Worm (Caenorhabditis elegans) whole organism, mixed stage, embryonic: ENCODE results near the gene pmp-2.

ENCODE experiments used
- M03D4.4 ChIP-seq: sonication (generic microtip); optimal IDR thresholded peaks from 2 replicates; lab custom pipeline; 2017; ENCODE audit warnings: mild to moderate bottlenecking, missing genetic modification characterization, missing compliant biosample characterization
- bed-3 ChIP-seq: fragments of 200-800 bp; sonication (Bioruptor generic); optimal IDR thresholded peaks from 3 replicates; lab custom pipeline; 2018; ENCODE audit warnings: mild to moderate bottlenecking, missing genetic modification characterization, moderate library complexity, missing compliant biosample characterization
- blmp-1 ChIP-seq: fragments of 150-350 bp; optimal IDR thresholded peaks from 2 replicates; lab custom pipeline; 2014; ENCODE audit warnings: missing biosample characterization, missing genetic modification characterization
- ceh-39 ChIP-seq: fragments of 150-350 bp; optimal IDR thresholded peaks from 2 replicates; lab custom pipeline; 2014; ENCODE audit warnings: missing biosample characterization, missing genetic modification characterization
- ceh-43 ChIP-seq: fragments of 200-800 bp; sonication (Bioruptor generic); optimal IDR thresholded peaks from 2 replicates; lab custom pipeline; 2018; ENCODE audit warnings: mild to moderate bottlenecking, missing genetic modification characterization, moderate library complexity, missing compliant biosample characterization
- ceh-83 ChIP-seq: fragments of 200-800 bp; sonication (Bioruptor generic); optimal IDR thresholded peaks from 2 replicates; lab custom pipeline; 2018; ENCODE audit warnings: mild to moderate bottlenecking, missing genetic modification characterization, missing compliant biosample characterization
- ces-1 ChIP-seq: fragments of 150-350 bp; optimal IDR thresholded peaks from 2 replicates; lab custom pipeline; 2014; ENCODE audit warnings: missing biosample characterization, missing genetic modification reagents, missing genetic modification characterization
- cnd-1 ChIP-seq: fragments of 200-800 bp; sonication (Bioruptor generic); optimal IDR thresholded peaks from 2 replicates; lab custom pipeline; 2018; ENCODE audit warnings: mild to moderate bottlenecking, missing genetic modification characterization, missing compliant biosample characterization
- drap-1 ChIP-seq: fragments of 200-800 bp; sonication (Bioruptor generic); optimal IDR thresholded peaks from 3 replicates; lab custom pipeline; 2018; ENCODE audit warnings: mild to moderate bottlenecking, missing genetic modification characterization, missing compliant biosample characterization
- elt-1 ChIP-seq: sonication (generic microtip); optimal IDR thresholded peaks from 2 replicates; lab custom pipeline; 2017; ENCODE audit warnings: missing genetic modification characterization, mild to moderate bottlenecking, missing compliant biosample characterization, antibody characterized with exemption, moderate library complexity, borderline replicate concordance; ENCODE audit not compliant: insufficient read depth
- elt-3 ChIP-seq: fragments of 150-350 bp; optimal IDR thresholded peaks from 2 replicates; lab custom pipeline; 2014; ENCODE audit warnings: missing biosample characterization, missing genetic modification characterization
- flh-1 ChIP-seq: fragments of 200-800 bp; sonication (Bioruptor generic); optimal IDR thresholded peaks from 2 replicates; lab custom pipeline; 2018; ENCODE audit warnings: mild to moderate bottlenecking, missing genetic modification characterization, moderate library complexity, missing compliant biosample characterization
- ham-2 ChIP-seq: fragments of 200-800 bp; sonication (Bioruptor generic); optimal IDR thresholded peaks from 2 replicates; lab custom pipeline; 2018; ENCODE audit warnings: mild to moderate bottlenecking, missing genetic modification characterization, missing compliant biosample characterization
- hlh-1 ChIP-seq: fragments of 150-350 bp; optimal IDR thresholded peaks from 2 replicates; lab custom pipeline; 2014; ENCODE audit warnings: missing biosample characterization, missing genetic modification reagents, missing genetic modification characterization
- lin-13 ChIP-seq: fragments of 150-350 bp; optimal IDR thresholded peaks from 2 replicates; lab custom pipeline; 2014; ENCODE audit warnings: missing biosample characterization, missing genetic modification characterization
- lin-32 ChIP-seq: fragments of 200-800 bp; sonication (Bioruptor generic); optimal IDR thresholded peaks from 2 replicates; lab custom pipeline; 2018; ENCODE audit warnings: mild to moderate bottlenecking, missing genetic modification characterization, missing compliant biosample characterization
- lsy-2 ChIP-seq: fragments of 150-350 bp; optimal IDR thresholded peaks from 2 replicates; lab custom pipeline; 2014; ENCODE audit warnings: missing biosample characterization, missing genetic modification characterization
- mab-5 ChIP-seq: fragments of 150-350 bp; optimal IDR thresholded peaks from 2 replicates; lab custom pipeline; 2014; ENCODE audit warnings: missing biosample characterization, missing genetic modification characterization
- mep-1 ChIP-seq: fragments of 150-350 bp; optimal IDR thresholded peaks from 2 replicates; lab custom pipeline; 2017; ENCODE audit warnings: missing biosample characterization, missing genetic modification reagents, missing genetic modification characterization, inconsistent platforms
- mls-2 ChIP-seq: sonication (generic microtip); optimal IDR thresholded peaks from 2 replicates; lab custom pipeline; 2016; ENCODE audit warnings: mild to moderate bottlenecking, missing genetic modification characterization, moderate library complexity, missing compliant biosample characterization
- nhr-12 ChIP-seq: fragments of 150-350 bp; optimal IDR thresholded peaks from 2 replicates; lab custom pipeline; 2014; ENCODE audit warnings: missing biosample characterization, missing genetic modification characterization
- nhr-2 ChIP-seq: fragments of 150-350 bp; optimal IDR thresholded peaks from 2 replicates; lab custom pipeline; 2014; ENCODE audit warnings: missing biosample characterization, missing genetic modification characterization
- nhr-237 ChIP-seq: fragments of 150-350 bp; optimal IDR thresholded peaks from 2 replicates; lab custom pipeline; 2014; ENCODE audit warnings: missing biosample characterization, missing genetic modification characterization
- nhr-28 ChIP-seq: fragments of 150-350 bp; optimal IDR thresholded peaks from 2 replicates; lab custom pipeline; 2014; ENCODE audit warnings: missing biosample characterization, missing genetic modification characterization
- nhr-76 ChIP-seq: sonication (generic microtip); optimal IDR thresholded peaks from 2 replicates; lab custom pipeline; 2017; ENCODE audit warnings: missing biosample characterization, missing genetic modification characterization
- pha-4 ChIP-seq: fragments of 150-350 bp; optimal IDR thresholded peaks from 2 replicates; lab custom pipeline; 2018; ENCODE audit warnings: missing biosample characterization, missing genetic modification reagents, missing genetic modification characterization
- sem-2 ChIP-seq: fragments of 200-800 bp; sonication (Bioruptor generic); optimal IDR thresholded peaks from 2 replicates; lab custom pipeline; 2018; ENCODE audit warnings: mild to moderate bottlenecking, missing genetic modification characterization, missing compliant biosample characterization
- snpc-4 ChIP-seq: fragments of 150-350 bp; optimal IDR thresholded peaks from 2 replicates; lab custom pipeline; 2014; ENCODE audit warnings: missing biosample characterization, missing genetic modification characterization
- sptf-1 ChIP-seq: sonication (generic microtip); optimal IDR thresholded peaks from 2 replicates; lab custom pipeline; 2017; ENCODE audit warnings: mild to moderate bottlenecking, missing genetic modification characterization, moderate library complexity, missing compliant biosample characterization
- tbx-8 ChIP-seq: fragments of 200-800 bp; sonication (Bioruptor generic); optimal IDR thresholded peaks from 2 replicates; lab custom pipeline; 2018; ENCODE audit warnings: mild to moderate bottlenecking, missing genetic modification characterization, moderate library complexity, missing compliant biosample characterization
- unc-120 ChIP-seq: sonication (generic microtip); optimal IDR thresholded peaks from 2 replicates; lab custom pipeline; 2017; ENCODE audit warnings: missing genetic modification characterization, missing compliant biosample characterization; ENCODE audit not compliant: poor library complexity, severe bottlenecking
- unc-39 ChIP-seq: fragments of 150-350 bp; optimal IDR thresholded peaks from 2 replicates; lab custom pipeline; 2014; ENCODE audit warnings: missing biosample characterization, missing genetic modification characterization
- unc-62 ChIP-seq: fragments of 150-350 bp; optimal IDR thresholded peaks from 2 replicates; lab custom pipeline; 2014; ENCODE audit warnings: missing biosample characterization, missing genetic modification reagents, missing genetic modification characterization
- zip-8 ChIP-seq: fragments of 150-350 bp; optimal IDR thresholded peaks from 2 replicates; lab custom pipeline; 2014; ENCODE audit warnings: missing biosample characterization, missing genetic modification characterization
- ztf-11 ChIP-seq: fragments of 150-350 bp; optimal IDR thresholded peaks from 2 replicates; lab custom pipeline; 2014; ENCODE audit warnings: missing biosample characterization, missing genetic modification characterization

pmp-2 gene

DNA sequence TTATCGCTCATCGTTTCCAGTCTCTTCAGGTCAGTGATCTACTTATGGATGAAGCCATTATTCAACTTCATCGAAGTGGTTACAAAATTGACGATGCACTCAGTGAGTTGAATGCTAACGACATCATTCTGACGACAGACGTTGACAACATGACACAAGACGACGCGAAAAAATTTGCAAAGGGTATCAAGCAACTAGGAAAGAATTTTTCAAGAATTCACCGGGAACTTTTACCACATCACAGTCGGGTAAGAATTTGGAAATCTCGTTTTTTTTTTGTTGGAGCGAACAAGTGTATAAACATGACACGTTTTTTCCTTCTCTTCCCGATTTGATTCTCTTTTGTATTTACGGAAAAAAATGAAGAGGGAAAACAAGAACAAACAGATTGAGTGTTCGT is 46.9 kb downstream of the pmp-2 start:
- TF ChIP-seq nhr-2 (tag; lab: Kevin White, UChicago) (no peak), ces-1 (GFP tag; lab: Kevin White, UChicago) (peak; percentile 24), ham-2 (GFP tag; lab: Kevin White, UChicago) (no peak), blmp-1 (no peak), nhr-28 (tag; lab: Kevin White, UChicago) (no peak)

- TF ChIP-seq lin-32: no peak
- peak; percentile 34 for TF ChIP-seq nhr-2 (tag; lab: Kevin White, UChicago)
- peak; percentile 72 for TF ChIP-seq hlh-1 (tag; lab: Kevin White, UChicago)
- peak; percentile 1 for TF ChIP-seq pha-4
- TF ChIP-seq tbx-8 (GFP tag; lab: Kevin White, UChicago): no peak
- peak; percentile 50 for TF ChIP-seq cnd-1 (tag; lab: Kevin White, UChicago)
- peak; percentile 34 for TF ChIP-seq unc-120 (tag; lab: Kevin White, UChicago)
Observed at ce11 chrII:6838977-6839376, 48.6 kb downstream of the pmp-2 start.

DNA sequence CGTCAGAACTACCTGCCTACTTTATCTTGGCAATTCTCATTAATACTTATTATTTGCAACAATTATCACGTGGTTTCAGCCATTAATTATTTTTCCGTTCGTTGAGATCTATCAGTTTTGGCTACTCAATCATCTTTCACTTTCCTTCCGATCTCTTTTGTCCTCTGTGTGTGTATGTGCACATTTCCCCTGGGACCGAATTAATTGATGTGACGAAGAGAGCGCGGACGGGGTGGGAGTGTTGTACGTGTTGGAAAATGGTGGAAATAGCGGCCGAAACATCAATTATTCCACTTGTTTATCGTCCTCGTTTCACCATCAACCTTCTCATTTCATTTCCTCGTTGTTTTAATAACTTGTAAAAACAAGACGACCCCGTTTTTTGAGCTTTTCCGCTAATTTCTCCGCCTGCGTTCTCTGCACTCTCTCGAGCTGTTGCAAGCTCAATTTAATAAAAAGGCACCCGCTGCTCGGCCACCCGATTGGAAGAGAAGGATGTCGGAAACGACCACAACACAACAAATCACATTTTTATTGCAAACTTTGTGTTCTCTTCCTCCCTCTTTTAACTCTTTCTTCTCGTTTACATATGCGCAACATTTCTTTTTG is 49.2 kb downstream of the pmp-2 start:
- TF ChIP-seq nhr-237 (no peak), nhr-28 (tag; lab: Kevin White, UChicago) (no peak), snpc-4 (tag; lab: Kevin White, UChicago) (no peak), cnd-1 (tag; lab: Kevin White, UChicago) (no peak), mep-1 (tag; lab: Kevin White, UChicago) (no peak), ham-2 (GFP tag; lab: Kevin White, UChicago) (peak; percentile 48), ceh-39 (no peak), hlh-1 (tag; lab: Kevin White, UChicago) (no peak), nhr-76 (tag; lab: Kevin White, UChicago) (no peak), mab-5 (tag; lab: Kevin White, UChicago) (no peak), mls-2 (tag; lab: Kevin White, UChicago) (peak; percentile 50), sptf-1 (tag; lab: Kevin White, UChicago) (no peak), nhr-12 (tag; lab: Kevin White, UChicago) (no peak), elt-3 (tag; lab: Kevin White, UChicago) (no peak), ztf-11 (tag; lab: Kevin White, UChicago) (no peak), M03D4.4 (tag; lab: Kevin White, UChicago) (no peak), bed-3 (GFP tag; lab: Kevin White, UChicago) (no peak), ceh-83 (no peak), tbx-8 (GFP tag; lab: Kevin White, UChicago) (no peak), ceh-43 (GFP tag; lab: Kevin White, UChicago) (peak; percentile 82), lin-32 (no peak), unc-39 (tag; lab: Kevin White, UChicago) (no peak), zip-8 (tag; lab: Kevin White, UChicago) (no peak), ces-1 (GFP tag; lab: Kevin White, UChicago) (peak; percentile 91), flh-1 (GFP tag; lab: Kevin White, UChicago) (no peak), blmp-1 (no peak), nhr-2 (tag; lab: Kevin White, UChicago) (no peak), lsy-2 (tag; lab: Kevin White, UChicago) (no peak), unc-62 (peak; percentile 80), lin-13 (tag; lab: Kevin White, UChicago) (no peak), unc-120 (tag; lab: Kevin White, UChicago) (peak; percentile 44), drap-1 (GFP tag; lab: Kevin White, UChicago) (no peak), elt-1 (no peak), pha-4 (no peak), sem-2 (no peak)
- TF ChIP-seq, all 35 proteins: peak for 6
